Worm (Caenorhabditis elegans) whole organism, L1 larva: ENCODE data around the gene C04B4.1.

Experiments
- ama-1 ChIP-seq: fragments of 150-350 bp; optimal IDR thresholded peaks from 2 replicates; lab custom pipeline; 2014
- ceh-90 ChIP-seq: sonication (generic microtip); optimal IDR thresholded peaks from 2 replicates; lab custom pipeline; 2016; ENCODE audit warnings: missing genetic modification characterization, missing compliant biosample characterization
- fos-1 ChIP-seq: fragments of 150-350 bp; optimal IDR thresholded peaks from 2 replicates; lab custom pipeline; 2014; ENCODE audit warnings: missing biosample characterization, missing genetic modification characterization
- irx-1 ChIP-seq: sonication (generic microtip); optimal IDR thresholded peaks from 2 replicates; lab custom pipeline; 2016; ENCODE audit warnings: missing genetic modification characterization, missing compliant biosample characterization
- lin-35 ChIP-seq, 2 experiments: fragments of 150-350 bp; optimal IDR thresholded peaks; 2 replicates each; lab custom pipeline; 2014; ENCODE audit warnings: missing biosample characterization in 2 of 2, missing genetic modification characterization in 2 of 2, missing genetic modification reagents in 2 of 2
- lir-3 ChIP-seq: sonication (generic microtip); optimal IDR thresholded peaks from 2 replicates; lab custom pipeline; 2016; ENCODE audit warnings: mild to moderate bottlenecking, missing genetic modification characterization, moderate library complexity, missing compliant biosample characterization; ENCODE audit not compliant: poor library complexity
- mdl-1 ChIP-seq, 2 experiments: fragments of 150-350 bp; optimal IDR thresholded peaks; 2 replicates each; lab custom pipeline; 2014 to 2017; ENCODE audit warnings: missing biosample characterization in 2 of 2, missing genetic modification characterization in 2 of 2, inconsistent platforms in 1 of 2
- mef-2 ChIP-seq: fragments of 150-350 bp; optimal IDR thresholded peaks from 2 replicates; lab custom pipeline; 2014; ENCODE audit warnings: missing biosample characterization, missing genetic modification characterization
- nhr-12 ChIP-seq: sonication (generic microtip); optimal IDR thresholded peaks from 2 replicates; lab custom pipeline; 2017; ENCODE audit warnings: missing biosample characterization, missing genetic modification characterization
- nhr-77 ChIP-seq: fragments of 150-350 bp; optimal IDR thresholded peaks from 2 replicates; lab custom pipeline; 2014; ENCODE audit warnings: missing biosample characterization, missing genetic modification characterization
- unc-62 ChIP-seq: fragments of 150-350 bp; optimal IDR thresholded peaks from 2 replicates; lab custom pipeline; 2014; ENCODE audit warnings: missing biosample characterization, missing genetic modification reagents, missing genetic modification characterization

ce11 chrX:12235388-12235787 lies 45.2 kb upstream of the C04B4.1 start, which contains the start of gene C23H4.6:
- TF ChIP-seq nhr-12 (tag; lab: Kevin White, UChicago) (no peak), mef-2 (tag; lab: Kevin White, UChicago) (no peak), unc-62 (GFP tag; lab: Kevin White, UChicago) (no peak), lin-35 (GFP tag; optimal IDR thresholded peaks at IDR 0.05; lab: Kevin White, UChicago) (no peak), mdl-1 (tag; optimal IDR thresholded peaks at IDR 0.05; lab: Kevin White, UChicago) (no peak), lir-3 (tag; lab: Kevin White, UChicago) (no peak), ama-1 (lab: Kevin White, UChicago) (no peak), irx-1 (tag; lab: Kevin White, UChicago) (no peak), fos-1 (no peak), ceh-90 (no peak), nhr-77 (no peak)
